Fruit fly (Drosophila melanogaster): Measurements from ENCODE around the gene ru.

DNA sequence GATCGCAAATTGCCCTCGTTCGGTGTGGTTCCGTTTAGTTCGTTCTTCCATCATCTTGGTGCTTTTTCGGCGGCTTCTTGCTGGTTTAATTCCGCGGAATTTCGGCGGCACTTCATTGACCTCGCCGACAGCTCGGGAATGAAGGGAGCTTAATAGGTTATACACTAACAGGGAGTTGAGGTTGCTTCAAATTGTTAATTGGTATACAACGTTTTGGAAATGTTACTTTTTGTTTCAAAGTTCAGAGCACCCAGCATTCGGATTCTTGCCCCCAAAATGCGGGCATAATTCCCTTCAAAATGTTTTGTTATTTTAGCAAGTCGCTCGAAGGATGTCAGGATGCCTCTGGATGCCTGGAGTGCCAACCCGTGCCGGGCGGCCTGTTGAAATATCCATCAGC is 47.5 kb downstream of the ru start:
- TF ChIP-seq CG14441 (GFP tag; IDR thresholded peaks at IDR 0.05) (no peak), ro (GFP tag; IDR thresholded peaks at IDR 0.05) (no peak), CG8478 (optimal IDR thresholded peaks at IDR 0.05) (no peak), gce (GFP tag; IDR thresholded peaks at IDR 0.05) (no peak), Sin3A (optimal IDR thresholded peaks at IDR 0.05) (no peak), bcd (GFP tag; optimal IDR thresholded peaks at IDR 0.05) (no peak), ems (GFP tag; optimal IDR thresholded peaks at IDR 0.05) (no peak), ci (GFP tag; IDR thresholded peaks at IDR 0.05) (no peak)

Data from whole organism, embryonic.